Worm (Caenorhabditis elegans) whole organism, late embryonic: ENCODE data around the gene sel-1.

ENCODE experiments used
- C38D4.7 ChIP-seq: fragments of 200-800 bp; sonication (Bioruptor generic); optimal IDR thresholded peaks from 2 replicates; lab custom pipeline; 2018; ENCODE audit warnings: mild to moderate bottlenecking, missing genetic modification characterization, moderate library complexity, missing compliant biosample characterization
- K02D7.2 ChIP-seq: sonication (generic microtip); optimal IDR thresholded peaks from 2 replicates; lab custom pipeline; 2017; ENCODE audit warnings: mild to moderate bottlenecking, missing genetic modification characterization, missing compliant biosample characterization
- K09A11.1 ChIP-seq: sonication (generic microtip); optimal IDR thresholded peaks from 2 replicates; lab custom pipeline; 2017; ENCODE audit warnings: antibody characterized with exemption, mild to moderate bottlenecking, missing genetic modification characterization, missing compliant biosample characterization; ENCODE audit not compliant: insufficient read depth
- T23F11.4 ChIP-seq: fragments of 200-800 bp; sonication (Bioruptor generic); optimal IDR thresholded peaks from 2 replicates; lab custom pipeline; 2018; ENCODE audit warnings: mild to moderate bottlenecking, missing genetic modification characterization, missing compliant biosample characterization
- ceh-14 ChIP-seq: sonication (generic microtip); optimal IDR thresholded peaks from 2 replicates; lab custom pipeline; 2016; ENCODE audit warnings: missing genotype, missing genetic modification characterization, missing compliant biosample characterization
- ceh-18 ChIP-seq: sonication (generic microtip); optimal IDR thresholded peaks from 2 replicates; lab custom pipeline; 2016; ENCODE audit warnings: missing genetic modification characterization, missing compliant biosample characterization
- ceh-2 ChIP-seq: sonication (generic microtip); optimal IDR thresholded peaks from 2 replicates; lab custom pipeline; 2016; ENCODE audit warnings: missing genotype, missing genetic modification characterization, missing compliant biosample characterization
- ceh-22 ChIP-seq: sonication (generic microtip); optimal IDR thresholded peaks from 2 replicates; lab custom pipeline; 2017; ENCODE audit warnings: missing biosample characterization, missing genetic modification characterization
- ceh-30 ChIP-seq: fragments of 150-350 bp; optimal IDR thresholded peaks from 2 replicates; lab custom pipeline; 2014; ENCODE audit warnings: missing biosample characterization, missing genetic modification characterization
- ceh-31 ChIP-seq: sonication (generic microtip); optimal IDR thresholded peaks from 2 replicates; lab custom pipeline; 2016; ENCODE audit warnings: missing genetic modification characterization, missing compliant biosample characterization
- ceh-34 ChIP-seq: sonication (generic microtip); optimal IDR thresholded peaks from 2 replicates; lab custom pipeline; 2016; ENCODE audit warnings: mild to moderate bottlenecking, missing genetic modification characterization, missing compliant biosample characterization
- ceh-45 ChIP-seq: fragments of 200-800 bp; sonication (Bioruptor generic); IDR thresholded peaks from 2 replicates; pipeline ENCODE4 v1.3.6; 2022; ENCODE audit warnings: missing genetic modification reagents, missing genetic modification characterization, missing compliant biosample characterization
- ceh-48 ChIP-seq: sonication (generic microtip); optimal IDR thresholded peaks from 2 replicates; lab custom pipeline; 2016; ENCODE audit warnings: missing genetic modification characterization, inconsistent platforms, missing compliant biosample characterization
- dmd-4 ChIP-seq: sonication (generic microtip); optimal IDR thresholded peaks from 2 replicates; lab custom pipeline; 2016; ENCODE audit warnings: borderline replicate concordance, missing genetic modification characterization, missing compliant biosample characterization
- dve-1 ChIP-seq: sonication (generic microtip); optimal IDR thresholded peaks from 2 replicates; lab custom pipeline; 2017; ENCODE audit warnings: antibody characterized with exemption, mild to moderate bottlenecking, missing genetic modification characterization, missing compliant biosample characterization
- elt-2 ChIP-seq: sonication (generic microtip); optimal IDR thresholded peaks from 2 replicates; lab custom pipeline; 2016; ENCODE audit warnings: missing genetic modification reagents, missing genetic modification characterization, missing compliant biosample characterization
- elt-4 ChIP-seq: sonication (generic microtip); optimal IDR thresholded peaks from 2 replicates; lab custom pipeline; 2016; ENCODE audit warnings: missing genetic modification characterization, missing compliant biosample characterization
- ets-4 ChIP-seq: sonication (generic microtip); optimal IDR thresholded peaks from 2 replicates; lab custom pipeline; 2016; ENCODE audit warnings: missing genetic modification characterization, missing compliant biosample characterization
- eyg-1 ChIP-seq: sonication (generic microtip); optimal IDR thresholded peaks from 2 replicates; lab custom pipeline; 2016; ENCODE audit warnings: missing genotype, missing genetic modification characterization, missing compliant biosample characterization
- hlh-15 ChIP-seq: sonication (generic microtip); optimal IDR thresholded peaks from 2 replicates; lab custom pipeline; 2016; ENCODE audit warnings: missing genetic modification characterization, missing compliant biosample characterization
- hlh-8 ChIP-seq: sonication (generic microtip); optimal IDR thresholded peaks from 2 replicates; lab custom pipeline; 2016; ENCODE audit warnings: missing genotype, missing genetic modification characterization, missing compliant biosample characterization
- lim-6 ChIP-seq: sonication (generic microtip); optimal IDR thresholded peaks from 2 replicates; lab custom pipeline; 2016; ENCODE audit warnings: missing genetic modification characterization, missing compliant biosample characterization
- lin-11 ChIP-seq: fragments of 200-800 bp; sonication (Bioruptor generic); optimal IDR thresholded peaks from 2 replicates; lab custom pipeline; 2018; ENCODE audit warnings: mild to moderate bottlenecking, missing genetic modification characterization, missing compliant biosample characterization
- nfya-1 ChIP-seq: sonication (generic microtip); optimal IDR thresholded peaks from 2 replicates; lab custom pipeline; 2017; ENCODE audit warnings: missing genetic modification characterization, mild to moderate bottlenecking, missing compliant biosample characterization, antibody characterized with exemption, moderate library complexity
- nhr-11 ChIP-seq: fragments of 150-350 bp; optimal IDR thresholded peaks from 2 replicates; lab custom pipeline; 2014; ENCODE audit warnings: missing biosample characterization, missing genetic modification characterization
- nhr-232 ChIP-seq: sonication (generic microtip); optimal IDR thresholded peaks from 2 replicates; lab custom pipeline; 2016; ENCODE audit warnings: missing genetic modification characterization, missing compliant biosample characterization
- pag-3 ChIP-seq: sonication (generic microtip); optimal IDR thresholded peaks from 2 replicates; lab custom pipeline; 2016; ENCODE audit warnings: missing compliant biosample characterization, missing genetic modification characterization, borderline replicate concordance
- pha-4 ChIP-seq: fragments of 150-350 bp; optimal IDR thresholded peaks from 2 replicates; lab custom pipeline; 2018; ENCODE audit warnings: missing biosample characterization, missing genetic modification reagents, missing genetic modification characterization
- pqm-1 ChIP-seq: sonication (generic microtip); optimal IDR thresholded peaks from 2 replicates; lab custom pipeline; 2016; ENCODE audit warnings: missing genetic modification characterization, missing compliant biosample characterization
- rnt-1 ChIP-seq: sonication (generic microtip); optimal IDR thresholded peaks from 2 replicates; lab custom pipeline; 2016; ENCODE audit warnings: missing genetic modification characterization, missing compliant biosample characterization
- sox-2 ChIP-seq: fragments of 200-800 bp; sonication (Bioruptor generic); IDR thresholded peaks from 2 replicates; pipeline ENCODE4 v1.3.6; 2022; ENCODE audit warnings: missing genetic modification reagents, missing genetic modification characterization, missing compliant biosample characterization
- sox-4 ChIP-seq: sonication (generic microtip); optimal IDR thresholded peaks from 2 replicates; lab custom pipeline; 2017; ENCODE audit warnings: mild to moderate bottlenecking, missing genetic modification characterization, inconsistent platforms, missing compliant biosample characterization
- syd-9 ChIP-seq: sonication (generic microtip); optimal IDR thresholded peaks from 2 replicates; lab custom pipeline; 2016; ENCODE audit warnings: mild to moderate bottlenecking, missing genetic modification characterization, moderate library complexity, missing compliant biosample characterization
- tbx-2 ChIP-seq: sonication (generic microtip); optimal IDR thresholded peaks from 2 replicates; lab custom pipeline; 2016; ENCODE audit warnings: missing genetic modification characterization, missing compliant biosample characterization
- unc-3 ChIP-seq, 2 experiments: fragments of 200-800 bp in 1 of 2; sonication (Bioruptor generic) in 1 of 2; sonication (generic microtip) in 1 of 2; conservative IDR thresholded peaks in 1 of 2; optimal IDR thresholded peaks in 1 of 2; 2 replicates each; pipeline versions ENCODE4 v1.3.6 to Lab custom; 2016 to 2022; ENCODE audit warnings: missing compliant biosample characterization in 2 of 2, missing genetic modification characterization in 2 of 2, missing genetic modification reagents in 1 of 2
- unc-42 ChIP-seq: sonication (generic microtip); optimal IDR thresholded peaks from 2 replicates; lab custom pipeline; 2016; ENCODE audit warnings: missing genotype, missing genetic modification characterization, missing compliant biosample characterization
- ztf-16 ChIP-seq: sonication (generic microtip); optimal IDR thresholded peaks from 2 replicates; lab custom pipeline; 2017; ENCODE audit warnings: missing genetic modification characterization, missing compliant biosample characterization

sel-1 gene

DNA sequence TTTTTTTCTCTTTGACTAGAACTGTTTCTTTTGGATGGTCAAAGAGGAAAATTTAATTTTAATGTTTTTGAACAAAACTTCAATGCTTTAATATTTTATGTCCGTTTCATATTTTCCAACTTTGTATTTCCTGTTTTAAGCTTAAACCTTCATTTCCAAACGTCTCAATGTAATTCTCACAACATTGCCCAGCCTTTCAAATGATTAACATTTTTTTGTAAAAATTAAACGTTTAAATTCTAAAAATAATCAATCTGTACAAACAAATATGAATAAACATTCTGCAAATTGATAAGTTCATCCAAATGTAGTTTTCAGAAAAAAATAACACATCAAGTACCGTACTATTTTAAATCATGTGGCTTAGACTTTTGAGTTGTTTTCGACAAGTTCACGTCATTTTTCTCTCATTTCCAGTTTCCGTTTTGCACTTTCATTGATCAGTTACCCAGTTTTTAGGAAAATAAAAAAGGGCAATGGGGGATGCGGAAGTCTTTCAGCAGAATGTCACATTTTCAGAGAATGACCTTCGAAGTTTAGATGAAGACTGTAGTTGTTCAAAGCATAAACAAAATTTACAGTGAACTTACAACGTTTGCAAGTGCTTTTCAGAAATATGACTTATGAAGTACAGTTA lies 17.7 kb upstream of the sel-1 start:
- no peak for TF ChIP-seq sox-4 (tag; lab: Kevin White, UChicago)
- no peak for TF ChIP-seq ceh-31 (tag; lab: Kevin White, UChicago)
- TF ChIP-seq K02D7.2 (tag; lab: Kevin White, UChicago), result no peak
- TF ChIP-seq unc-42, result no peak
- TF ChIP-seq lim-6 (tag; lab: Kevin White, UChicago), result no peak
- TF ChIP-seq rnt-1 (tag; lab: Kevin White, UChicago), result no peak
- no peak for TF ChIP-seq nhr-11
- TF ChIP-seq elt-2 (tag; lab: Kevin White, UChicago), result no peak

DNA sequence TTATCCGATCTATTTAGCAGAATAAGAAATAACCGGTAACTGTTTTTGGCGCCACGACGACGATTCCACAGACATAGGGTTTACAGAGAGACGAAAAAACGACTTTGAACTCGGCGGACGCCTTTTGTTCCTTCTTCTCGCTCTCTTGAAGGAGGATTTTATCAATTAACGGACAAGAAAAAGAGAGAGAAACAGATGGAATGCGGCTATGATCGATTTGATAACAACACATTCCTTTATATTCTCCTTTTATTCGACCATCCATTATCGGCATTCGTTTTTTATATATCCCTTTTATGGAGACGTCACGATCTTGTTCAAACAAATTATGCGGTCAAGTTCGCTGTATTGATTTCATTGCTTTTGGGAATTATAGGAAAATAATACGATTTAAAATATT lies 11.7 kb upstream of the sel-1 start:
- TF ChIP-seq pqm-1 (tag; lab: Kevin White, UChicago) (no peak), C38D4.7 (GFP tag; lab: Kevin White, UChicago) (no peak), unc-42 (no peak), elt-4 (no peak), ceh-48 (tag; lab: Kevin White, UChicago) (no peak), K02D7.2 (tag; lab: Kevin White, UChicago) (no peak), syd-9 (tag; lab: Kevin White, UChicago) (no peak), nhr-232 (no peak), ceh-22 (tag; lab: Kevin White, UChicago) (no peak), lim-6 (tag; lab: Kevin White, UChicago) (no peak), pag-3 (no peak), K09A11.1 (tag; lab: Kevin White, UChicago) (no peak), ets-4 (tag; lab: Kevin White, UChicago) (no peak), hlh-15 (tag; lab: Kevin White, UChicago) (no peak)

DNA sequence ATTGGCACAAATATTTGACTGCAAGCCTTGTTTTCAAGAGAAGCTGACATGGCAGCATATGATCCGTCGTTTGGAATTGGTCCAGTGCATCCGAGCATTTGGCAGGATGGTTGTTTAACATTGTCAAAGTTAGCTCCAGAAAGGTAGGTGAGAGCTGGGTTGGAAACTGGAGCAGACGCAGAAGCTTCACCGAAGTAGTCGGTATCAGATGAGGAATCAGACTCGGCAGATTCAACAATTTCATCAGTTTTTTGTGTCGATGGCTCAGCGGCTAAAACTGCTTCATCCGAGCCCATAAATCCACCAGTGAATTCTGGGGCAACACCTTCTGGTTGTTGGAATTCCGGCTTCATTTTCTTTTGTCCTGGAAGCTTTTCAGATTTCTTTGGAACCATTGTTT lies 10.9 kb upstream of the sel-1 start:
- TF ChIP-seq ceh-2 (tag; lab: Kevin White, UChicago), result no peak
- TF ChIP-seq pha-4 (tag; lab: Kevin White, UChicago), result no peak
- TF ChIP-seq ztf-16 (tag; lab: Kevin White, UChicago), result no peak
- TF ChIP-seq sox-4 (tag; lab: Kevin White, UChicago), result no peak
- TF ChIP-seq elt-4, result no peak

DNA sequence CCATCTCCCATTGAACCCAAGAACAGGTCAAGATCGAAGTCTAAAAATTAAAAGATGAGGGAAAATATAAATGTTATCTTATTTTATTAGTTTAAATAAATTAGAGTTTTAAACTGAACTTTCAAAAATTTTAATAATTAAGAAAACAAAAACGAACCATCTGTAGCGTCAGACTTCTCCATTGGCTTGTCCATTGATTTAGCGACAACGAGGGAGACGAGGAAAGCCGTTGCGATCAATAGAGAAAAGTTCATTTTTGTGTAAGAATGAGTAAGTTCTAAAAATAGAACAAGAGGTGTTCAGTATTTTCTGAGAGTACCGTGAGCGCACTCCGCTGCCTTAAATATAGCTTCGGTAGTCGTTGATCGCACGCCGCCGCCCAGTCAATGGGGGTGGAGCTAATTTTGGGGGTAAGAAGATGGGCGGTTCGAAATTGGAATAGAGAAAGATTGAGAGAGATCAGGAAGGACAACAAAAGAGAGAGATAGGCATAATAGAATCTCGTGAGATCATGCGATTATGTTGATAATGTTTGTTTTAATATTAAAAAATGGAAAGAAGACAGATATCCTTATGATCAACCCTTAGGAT lies 10.4 kb upstream of the sel-1 start, which contains the start of gene F45D3.3:
F45D3.3 (minus strand) TSS at position 350 of the 591 bp plus-strand sequence.
- TF ChIP-seq T23F11.4 (GFP tag; lab: Kevin White, UChicago) (no peak), lin-11 (tag; lab: Kevin White, UChicago) (no peak), ceh-34 (tag; lab: Kevin White, UChicago) (no peak)

DNA sequence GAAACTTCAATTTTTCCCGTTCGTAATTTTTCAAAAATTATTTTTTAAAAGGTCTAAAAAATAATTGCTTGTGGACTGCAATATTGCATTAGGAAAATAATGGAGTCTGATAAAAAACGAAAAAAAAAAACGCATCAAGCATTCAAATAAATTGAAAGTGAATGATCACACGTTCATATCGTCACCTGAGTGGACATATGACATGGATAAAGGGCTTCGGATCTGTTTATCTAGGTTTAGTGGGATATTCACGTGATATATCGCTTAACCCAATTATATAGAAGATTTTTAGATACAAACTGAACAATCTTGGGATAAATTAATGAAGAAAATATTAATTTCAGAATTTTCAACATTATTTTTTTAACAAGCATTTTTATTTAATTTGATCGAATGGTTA lies 9.8 kb upstream of the sel-1 start:
- TF ChIP-seq unc-42 (no peak), dve-1 (tag; lab: Kevin White, UChicago) (peak; percentile 10)

DNA sequence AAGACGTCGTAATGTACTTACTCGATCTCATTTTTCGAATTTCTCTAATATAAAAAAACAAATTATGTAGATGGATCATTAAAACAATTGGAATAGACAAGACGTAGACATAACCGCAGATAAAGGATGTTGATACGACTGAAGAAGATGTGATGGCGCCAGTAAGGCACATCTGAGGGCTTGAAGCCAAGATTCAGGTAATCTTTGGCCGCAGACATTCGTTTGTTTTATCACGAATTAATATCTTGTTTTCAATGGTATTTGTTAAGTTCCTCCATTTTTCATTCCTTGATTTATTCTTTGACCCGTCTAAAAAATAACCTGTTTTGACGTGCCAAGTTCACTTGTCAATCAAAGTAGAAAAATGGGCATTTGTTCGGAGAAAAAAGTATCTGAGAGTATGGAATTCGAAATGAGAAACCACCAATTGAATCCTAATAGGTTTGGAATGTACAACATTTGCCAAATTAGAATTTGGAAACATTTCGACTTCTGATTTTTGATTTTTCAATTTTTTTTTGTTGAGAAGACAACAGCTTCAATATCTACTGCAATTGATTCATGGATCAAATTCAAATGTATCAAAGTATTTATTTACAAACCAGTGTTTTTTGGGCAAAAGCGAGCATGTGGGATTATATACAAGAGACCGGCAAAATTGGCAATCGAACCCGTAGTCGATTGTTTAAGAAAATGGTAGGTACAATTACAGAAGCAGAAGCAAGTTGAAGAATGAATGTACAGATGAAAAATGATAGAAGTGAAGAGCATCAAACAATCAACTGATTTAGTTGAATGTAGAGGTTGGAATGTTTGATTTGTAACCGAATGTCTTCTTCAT lies 8.7 kb upstream of the sel-1 start:
- no peak for TF ChIP-seq ceh-45 (GFP tag; lab: Robert Waterston, UW)
- no peak for TF ChIP-seq ceh-18 (tag; lab: Kevin White, UChicago)
- no peak for TF ChIP-seq sox-2 (GFP tag; lab: Robert Waterston, UW)
- no peak for TF ChIP-seq nhr-232
- TF ChIP-seq ceh-2 (tag; lab: Kevin White, UChicago), result no peak
- no peak for TF ChIP-seq unc-3 (GFP tag; conservative IDR thresholded peaks at IDR 0.05; lab: Robert Waterston, UW)
- no peak for TF ChIP-seq unc-3 (tag; optimal IDR thresholded peaks at IDR 0.05; lab: Kevin White, UChicago)
- TF ChIP-seq ceh-30 (tag; lab: Kevin White, UChicago), result no peak
- no peak for TF ChIP-seq nhr-11
- TF ChIP-seq dmd-4 (tag; lab: Kevin White, UChicago), result no peak
- TF ChIP-seq eyg-1 (tag; lab: Kevin White, UChicago), result no peak
- no peak for TF ChIP-seq T23F11.4 (GFP tag; lab: Kevin White, UChicago)
- no peak for TF ChIP-seq sox-4 (tag; lab: Kevin White, UChicago)
- no peak for TF ChIP-seq ceh-14 (tag; lab: Kevin White, UChicago)
- no peak for TF ChIP-seq nfya-1 (tag; lab: Kevin White, UChicago)
- no peak for TF ChIP-seq lim-6 (tag; lab: Kevin White, UChicago)
- no peak for TF ChIP-seq hlh-8 (tag; lab: Kevin White, UChicago)
- no peak for TF ChIP-seq hlh-15 (tag; lab: Kevin White, UChicago)
- TF ChIP-seq tbx-2, result no peak
